Fruit fly (Drosophila melanogaster) whole organism, wandering third instar larva: Measurements from ENCODE around the gene CG33514.
A peak's percentile ranks its signal among the peaks of the same experiment; 100 is the strongest.

Experiments
- Dfd ChIP-seq: fragments of >200 bp; optimal IDR thresholded peaks from 2 replicates; lab custom pipeline; 2017; ENCODE audit warnings: missing biosample characterization, missing genetic modification characterization
- psq ChIP-seq: fragments of 200-800 bp; sonication (Bioruptor generic); optimal IDR thresholded peaks from 3 replicates; lab custom pipeline; 2017; ENCODE audit warnings: missing biosample characterization, mild to moderate bottlenecking, missing genetic modification characterization, moderate library complexity

DNA sequence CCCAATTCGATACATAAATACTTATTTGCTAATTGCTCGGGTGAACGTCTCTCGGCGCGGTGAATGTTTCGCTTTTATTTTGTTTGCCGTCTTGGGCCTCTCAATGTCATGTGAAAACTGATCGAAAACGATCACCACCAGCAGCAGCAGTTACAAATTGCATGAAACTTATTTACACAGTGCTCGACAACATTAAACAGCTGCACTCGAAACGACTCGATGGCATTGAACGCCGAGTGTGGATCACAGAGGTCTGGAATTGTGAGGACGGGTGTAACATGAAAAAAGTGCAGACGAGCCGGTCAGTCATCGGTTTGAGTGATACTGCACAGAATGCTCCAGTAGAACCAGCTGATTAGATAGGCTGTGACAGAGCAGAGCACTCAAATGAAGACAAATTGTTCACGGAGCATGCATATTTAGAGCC, 7.5 kb upstream of the CG33514 start:
- TF ChIP-seq psq (GFP tag; lab: Kevin White, UChicago) (peak; percentile 41), Dfd (GFP tag; lab: Kevin White, UChicago) (no peak)
